Worm (Caenorhabditis elegans) whole organism, L3 larva: ENCODE data around the gene C01G6.4.

Experiments
- egl-27 ChIP-seq: sonication (generic microtip); optimal IDR thresholded peaks from 4 replicates; lab custom pipeline; 2017; ENCODE audit warnings: missing biosample characterization, missing genetic modification reagents, missing genetic modification characterization
- fos-1 ChIP-seq: fragments of 150-350 bp; optimal IDR thresholded peaks from 2 replicates; lab custom pipeline; 2014; ENCODE audit warnings: missing biosample characterization, missing genetic modification characterization
- nhr-28 ChIP-seq: fragments of 150-350 bp; optimal IDR thresholded peaks from 2 replicates; lab custom pipeline; 2014; ENCODE audit warnings: missing biosample characterization, missing genetic modification characterization

DNA sequence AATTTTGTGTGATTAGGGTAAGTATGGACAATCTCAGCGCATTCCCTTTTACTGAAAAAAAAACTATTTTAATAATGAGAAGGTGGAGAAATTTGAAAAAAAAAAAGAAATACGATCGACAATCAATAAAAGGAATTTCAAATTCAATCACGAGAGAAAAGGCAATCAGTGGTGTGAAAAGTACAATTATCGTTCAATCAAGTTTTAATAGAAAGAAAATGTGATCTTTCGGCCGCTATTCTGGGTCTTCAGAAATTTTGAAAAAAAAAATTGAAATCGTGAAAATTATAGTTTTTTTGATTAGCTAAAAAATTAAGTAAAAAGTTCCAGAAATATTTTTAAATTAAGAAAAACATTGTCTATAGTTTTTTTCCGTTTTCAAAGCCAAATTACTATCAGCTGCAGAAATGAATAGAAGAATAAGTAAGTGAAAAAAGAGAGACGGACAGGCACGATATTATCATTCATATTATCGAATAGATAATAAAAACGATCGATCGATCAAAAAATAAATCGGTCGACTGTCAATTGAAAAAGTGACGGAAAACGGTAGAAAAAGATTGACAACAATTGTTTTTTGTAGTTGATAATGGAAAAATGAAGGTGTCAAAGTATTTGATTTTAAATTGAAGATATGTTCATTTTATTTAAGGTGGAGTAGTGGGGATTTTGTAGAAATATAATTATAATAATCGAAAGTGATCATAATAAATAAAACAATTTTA, 7.4 kb upstream of the C01G6.4 start, which contains the start of gene gldi-3:
- TF ChIP-seq nhr-28 (tag; lab: Kevin White, UChicago) (no peak), egl-27 (tag; lab: Kevin White, UChicago) (no peak), fos-1 (no peak)
